Worm (Caenorhabditis elegans): ENCODE data around the gene F57C12.2.
A peak's percentile ranks its signal among the peaks of the same experiment; 100 is the strongest.

F57C12.2 gene

DNA sequence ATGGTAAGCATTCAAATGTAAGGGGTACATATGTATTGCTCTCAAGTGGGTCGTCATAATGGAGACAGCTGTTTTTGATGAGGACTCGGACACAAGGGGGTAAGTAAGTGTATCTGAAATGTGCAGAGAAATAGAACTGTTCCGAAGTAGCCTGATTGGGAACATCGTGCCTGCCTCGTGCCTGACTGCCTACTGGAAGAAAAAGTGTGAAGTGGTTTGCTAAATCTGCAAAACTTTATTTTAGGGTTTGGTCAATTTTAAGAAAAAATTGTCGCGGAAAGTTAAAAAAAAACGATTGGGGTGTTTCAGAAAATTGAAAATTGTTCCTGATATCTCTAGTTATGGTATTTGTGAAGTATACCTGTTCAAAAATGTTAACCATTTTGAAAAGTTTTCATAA is 6.0 kb upstream of the F57C12.2 start, which contains the start of gene hlh-19:
Gene hlh-19 (minus strand): TSS at position 101 of the 400 bp plus-strand sequence.
- TF ChIP-seq ceh-44 (GFP tag; IDR thresholded peaks at IDR 0.05) (no peak), sdz-12 (GFP tag; optimal IDR thresholded peaks at IDR 0.05) (no peak), unc-62 (GFP tag; optimal IDR thresholded peaks at IDR 0.05 in 1 of 2) (peak in 1 of 2 experiments; percentile 25), unc-62 (tag; optimal IDR thresholded peaks at IDR 0.05) (no peak), mdt-29 (GFP tag; IDR thresholded peaks at IDR 0.05) (no peak), rbr-2 (tag; optimal IDR thresholded peaks at IDR 0.05) (no peak), madf-5 (GFP tag; IDR thresholded peaks at IDR 0.05) (no peak)

ce11 chrX:555043-555791 is 4.0 kb upstream of the F57C12.2 start:
- TF ChIP-seq aha-1 (tag) = peak; percentile 41
- no peak for TF ChIP-seq sdz-12 (GFP tag; optimal IDR thresholded peaks at IDR 0.05)
- TF ChIP-seq hlh-11 (tag; optimal IDR thresholded peaks at IDR 0.05) = peak; percentile 28
- TF ChIP-seq unc-62 (GFP tag; optimal IDR thresholded peaks at IDR 0.05 in 1 of 2) = peak in 1 of 2 experiments; percentile 92
- TF ChIP-seq unc-62 (tag; optimal IDR thresholded peaks at IDR 0.05) = no peak
- TF ChIP-seq fkh-10 (GFP tag; optimal IDR thresholded peaks at IDR 0.05) = no peak
- TF ChIP-seq snpc-4 (tag; optimal IDR thresholded peaks at IDR 0.05) = no peak
- peak; percentile 66; the same call in 1 of the 2 replicates for TF ChIP-seq php-3 (GFP tag; IDR thresholded peaks at IDR 0.05)
- peak; percentile 4 for TF ChIP-seq nhr-28 (tag; optimal IDR thresholded peaks at IDR 0.05)
- no peak for TF ChIP-seq gei-8 (GFP tag; optimal IDR thresholded peaks at IDR 0.05)
- TF ChIP-seq dmd-6 (GFP tag; IDR thresholded peaks at IDR 0.05) = peak; percentile 45; the same call in 1 of the 2 replicates
- no peak for TF ChIP-seq nhr-10 (tag; optimal IDR thresholded peaks at IDR 0.05)
- no peak for TF ChIP-seq mdl-1 (tag; optimal IDR thresholded peaks at IDR 0.05)
- peak; percentile 70 for TF ChIP-seq pqm-1 (tag; optimal IDR thresholded peaks at IDR 0.05)
- no peak for TF ChIP-seq lin-13 (GFP tag; optimal IDR thresholded peaks at IDR 0.05)

ce11 chrX:553875-554274 is 2.7 kb upstream of the F57C12.2 start, which contains the start of gene F57C12.6:
TSS of gene F57C12.6 (minus strand) at chrX:553975.
- TF ChIP-seq ceh-32 (tag; optimal IDR thresholded peaks at IDR 0.05; ENCODE audit: poor library complexity) = no peak
- no peak for TF ChIP-seq nhr-77 (tag; optimal IDR thresholded peaks at IDR 0.05)
- TF ChIP-seq nhr-42 (GFP tag; IDR thresholded peaks at IDR 0.05) = no peak
- no peak for TF ChIP-seq Y105C5A.15 (GFP tag; IDR thresholded peaks at IDR 0.05)

- TF ChIP-seq daf-16 (GFP tag; optimal IDR thresholded peaks at IDR 0.05) = no peak
- TF ChIP-seq daf-16 (tag; optimal IDR thresholded peaks at IDR 0.05) = peak; percentile 66
- TF ChIP-seq ceh-44 (GFP tag; IDR thresholded peaks at IDR 0.05) = no peak
- peak; percentile 2 for TF ChIP-seq mes-2 (tag; optimal IDR thresholded peaks at IDR 0.05; ENCODE audit: poor library complexity, severe bottlenecking)
- peak; percentile 63 for TF ChIP-seq dve-1 (tag; optimal IDR thresholded peaks at IDR 0.05; ENCODE audit: insufficient read depth)
- TF ChIP-seq tra-1 (GFP tag; IDR thresholded peaks at IDR 0.05) = 0 out of 2 replicates have a peak, but pooled peaks have one; percentile 34
- no peak for TF ChIP-seq Y48G9A.11 (GFP tag; IDR thresholded peaks at IDR 0.05)
- peak; percentile 39 for TF ChIP-seq nhr-77 (tag; optimal IDR thresholded peaks at IDR 0.05)
- TF ChIP-seq nhr-28 (tag; optimal IDR thresholded peaks at IDR 0.05) = peak; percentile 80
- TF ChIP-seq sdz-12 (GFP tag; optimal IDR thresholded peaks at IDR 0.05) = no peak
- TF ChIP-seq egl-43 (GFP tag; IDR thresholded peaks at IDR 0.05) = no peak
- peak; percentile 96 for TF ChIP-seq pqm-1 (tag; optimal IDR thresholded peaks at IDR 0.05)
- peak; percentile 60 for TF ChIP-seq dmd-6 (GFP tag; IDR thresholded peaks at IDR 0.05)
- peak; percentile 28 for TF ChIP-seq mxl-3 (GFP tag; optimal IDR thresholded peaks at IDR 0.05)
- TF ChIP-seq hlh-11 (tag; optimal IDR thresholded peaks at IDR 0.05) = peak; percentile 55
These were observed 2.2 kb upstream of the F57C12.2 start for ce11 chrX:553420-553819.

DNA sequence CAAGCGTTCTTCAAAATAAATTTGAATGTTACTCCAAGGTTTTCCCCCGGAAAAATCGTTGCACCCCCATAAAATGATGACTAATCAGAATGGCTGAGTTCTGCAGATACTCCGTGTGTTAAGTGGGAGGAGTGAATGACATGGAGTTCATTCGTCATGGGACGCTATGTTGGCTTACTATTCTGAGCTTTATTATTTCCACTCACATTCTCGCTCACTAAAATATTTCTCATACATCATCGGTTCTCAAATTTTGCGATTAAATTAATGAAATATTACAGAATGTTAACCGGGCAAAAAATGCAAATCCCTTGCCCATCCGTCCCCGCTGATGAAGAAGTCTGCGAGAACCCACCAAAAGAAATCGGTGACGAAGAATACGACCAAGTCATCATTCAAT is 8.4 kb downstream of the F57C12.2 start, which contains the start of gene F28C10.1:
Gene F28C10.1 (plus strand): TSS at position 301 of the 400 bp plus-strand sequence.
- TF ChIP-seq gei-8 (GFP tag; optimal IDR thresholded peaks at IDR 0.05) (no peak), dpl-1 (GFP tag; optimal IDR thresholded peaks at IDR 0.05) (no peak), mxl-2 (GFP tag; conservative IDR thresholded peaks at IDR 0.05) (no peak), mdl-1 (tag; optimal IDR thresholded peaks at IDR 0.05) (no peak), hif-1 (tag; optimal IDR thresholded peaks at IDR 0.05) (no peak), fkh-10 (GFP tag; optimal IDR thresholded peaks at IDR 0.05) (no peak)
